Fruit fly (Drosophila melanogaster): ENCODE measurements around the gene tra.

DNA sequence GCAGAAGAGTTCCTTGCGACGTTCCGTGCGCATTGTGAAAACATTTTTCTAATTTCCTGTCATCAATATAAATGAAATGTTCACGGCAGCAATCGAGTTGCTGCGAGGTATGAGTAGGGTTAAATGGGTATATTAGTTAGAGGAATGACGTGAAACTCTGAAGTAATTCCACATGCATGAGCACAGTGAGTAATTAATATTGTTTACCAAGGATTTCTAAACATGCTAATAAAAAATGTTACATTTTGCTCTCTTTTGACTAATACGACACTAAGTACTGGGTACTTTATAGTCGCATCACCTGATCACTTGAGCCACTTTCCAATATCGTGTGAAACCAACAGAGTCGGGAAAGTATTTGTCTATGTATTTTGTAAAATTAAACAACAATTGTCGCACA is 46.6 kb downstream of the tra start:
- TF ChIP-seq CG15710 (tag; optimal IDR thresholded peaks at IDR 0.05), result no peak
- TF ChIP-seq Pif1B (GFP tag; optimal IDR thresholded peaks at IDR 0.05), result no peak
- no peak for TF ChIP-seq CG32121 (GFP tag; IDR thresholded peaks at IDR 0.05)
- no peak for TF ChIP-seq CG12605 (GFP tag; IDR thresholded peaks at IDR 0.05)
- no peak for TF ChIP-seq gl (tag; optimal IDR thresholded peaks at IDR 0.05)
- TF ChIP-seq CG13204 (GFP tag; optimal IDR thresholded peaks at IDR 0.05), result no peak
- no peak for TF ChIP-seq CG14655 (GFP tag; optimal IDR thresholded peaks at IDR 0.05)
- no peak for TF ChIP-seq Ets98B (GFP tag; IDR thresholded peaks at IDR 0.05)
- TF ChIP-seq CG34367 (tag; optimal IDR thresholded peaks at IDR 0.05), result no peak
- no peak for TF ChIP-seq D1 (tag; optimal IDR thresholded peaks at IDR 0.05)
- TF ChIP-seq CG4496 (GFP tag; IDR thresholded peaks at IDR 0.05), result no peak

Data from whole organism, pupa.